Fruit fly (Drosophila melanogaster) Kc167 (cell line): ENCODE measurements around the gene Pgk.

Experiments used
- Myc ChIP-seq: fragments of >200 bp; optimal IDR thresholded peaks from 2 replicates; lab custom pipeline; 2017; ENCODE audit warnings: missing external identifiers
- Sin3A ChIP-seq: fragments of >200 bp; optimal IDR thresholded peaks from 2 replicates; lab custom pipeline; 2018; ENCODE audit warnings: missing external identifiers
- h ChIP-seq: fragments of >200 bp; optimal IDR thresholded peaks from 3 replicates; lab custom pipeline; 2018; ENCODE audit warnings: missing external identifiers
- insv ChIP-seq: fragments of >200 bp; optimal IDR thresholded peaks from 3 replicates; lab custom pipeline; 2018; ENCODE audit warnings: missing external identifiers
- psq ChIP-seq: fragments of >200 bp; optimal IDR thresholded peaks from 2 replicates; lab custom pipeline; 2017; ENCODE audit warnings: missing external identifiers
- ttk ChIP-seq: sonication (Bioruptor generic); optimal IDR thresholded peaks from 2 replicates; lab custom pipeline; 2017; ENCODE audit warnings: missing external identifiers

Pgk gene

DNA sequence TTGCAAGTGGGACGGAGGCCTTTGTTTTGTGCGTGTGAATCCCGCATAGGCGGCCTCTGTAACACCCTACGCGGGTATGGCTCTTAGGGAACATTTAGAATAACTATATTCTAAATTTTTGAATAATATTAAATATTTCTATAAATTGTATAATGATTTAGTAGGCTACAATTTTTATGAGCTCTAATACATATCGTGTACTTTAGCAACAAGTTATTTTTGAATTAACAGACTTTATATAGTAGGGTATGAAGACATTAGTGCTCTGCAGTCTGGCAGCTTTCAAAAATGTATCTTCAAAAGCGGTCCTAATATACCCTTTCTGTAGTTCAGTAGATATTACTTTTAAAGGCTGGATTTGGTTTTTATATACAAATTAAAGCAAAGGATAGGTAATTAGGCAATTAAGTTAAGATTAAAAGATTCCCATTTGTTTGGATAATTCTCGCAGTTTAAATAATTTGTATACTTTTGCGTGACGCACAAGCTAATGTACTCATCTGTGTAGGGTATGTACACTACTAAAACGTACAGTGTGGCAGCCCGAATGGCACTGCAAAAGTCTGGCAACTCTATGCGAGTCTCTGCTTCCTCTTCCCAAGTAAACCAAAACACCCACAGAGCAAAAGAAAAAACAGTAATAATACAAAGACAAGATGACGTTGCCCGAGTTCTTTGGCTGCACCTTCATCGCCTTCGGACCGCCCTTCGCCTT is 12.9 kb upstream of the Pgk start, which contains the start of the genes Snx21 and aph-1:
Snx21 (minus strand) TSS at position 7 of the 715 bp plus-strand sequence.
aph-1 (plus strand) TSS at position 575 of the 715 bp plus-strand sequence.
- no peak for TF ChIP-seq Sin3A
- no peak for TF ChIP-seq psq (lab: Kevin White, UChicago)
- no peak for TF ChIP-seq Myc (lab: Kevin White, UChicago)
- TF ChIP-seq ttk (lab: Kevin White, UChicago) = no peak
- TF ChIP-seq h (lab: Kevin White, UChicago) = no peak

DNA sequence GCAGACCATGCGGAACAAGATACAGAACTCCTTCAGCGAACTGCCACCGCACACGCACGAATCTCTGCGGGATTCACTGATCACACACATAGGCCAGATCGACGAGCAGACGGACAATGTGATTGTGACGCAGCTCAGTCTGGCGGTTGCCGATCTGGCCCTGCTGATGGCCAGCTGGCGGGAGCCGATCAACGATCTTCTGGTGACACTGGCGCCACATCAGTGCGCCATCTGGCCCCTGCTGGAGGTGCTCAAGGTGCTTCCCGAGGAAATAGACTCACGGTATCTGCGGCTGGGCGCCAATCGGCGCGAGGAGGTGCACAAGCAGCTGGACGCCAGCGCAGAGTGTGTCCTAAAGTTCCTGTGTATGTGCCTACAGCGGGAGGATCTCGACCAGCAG is 7.4 kb upstream of the Pgk start:
- TF ChIP-seq ttk (lab: Kevin White, UChicago) (no peak), psq (lab: Kevin White, UChicago) (no peak), Myc (lab: Kevin White, UChicago) (no peak), h (lab: Kevin White, UChicago) (no peak), insv (lab: Kevin White, UChicago) (no peak)

DNA sequence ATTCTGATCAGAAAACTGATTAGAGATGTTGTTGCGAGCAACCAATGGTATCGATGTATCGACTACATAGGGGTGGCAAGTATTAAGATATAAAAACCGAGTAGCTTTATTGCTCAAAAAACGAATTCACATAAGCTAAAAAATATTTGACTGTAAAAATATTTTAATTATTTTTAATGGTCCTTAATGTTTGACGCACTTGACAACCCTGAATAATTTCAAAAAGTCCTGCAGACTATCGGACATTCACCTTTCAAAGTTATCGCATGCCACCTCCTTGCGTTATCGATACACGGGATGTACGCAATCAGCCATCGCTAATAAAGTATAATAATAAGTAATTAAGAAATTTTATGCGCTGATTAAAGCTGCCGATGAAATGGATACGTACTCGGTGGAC is 6.8 kb upstream of the Pgk start, which contains the start of the genes HemK2, Snapin and Tnpo-SR:
HemK2 (minus strand) TSS at position 24 of the 400 bp plus-strand sequence.
Snapin (minus strand) TSS at position 24 of the 400 bp plus-strand sequence.
Tnpo-SR (plus strand) TSS at position 271 of the 400 bp plus-strand sequence.
- TF ChIP-seq psq (lab: Kevin White, UChicago) (no peak), Sin3A (no peak), Myc (lab: Kevin White, UChicago) (no peak), ttk (lab: Kevin White, UChicago) (no peak), insv (lab: Kevin White, UChicago) (no peak), h (lab: Kevin White, UChicago) (no peak)

DNA sequence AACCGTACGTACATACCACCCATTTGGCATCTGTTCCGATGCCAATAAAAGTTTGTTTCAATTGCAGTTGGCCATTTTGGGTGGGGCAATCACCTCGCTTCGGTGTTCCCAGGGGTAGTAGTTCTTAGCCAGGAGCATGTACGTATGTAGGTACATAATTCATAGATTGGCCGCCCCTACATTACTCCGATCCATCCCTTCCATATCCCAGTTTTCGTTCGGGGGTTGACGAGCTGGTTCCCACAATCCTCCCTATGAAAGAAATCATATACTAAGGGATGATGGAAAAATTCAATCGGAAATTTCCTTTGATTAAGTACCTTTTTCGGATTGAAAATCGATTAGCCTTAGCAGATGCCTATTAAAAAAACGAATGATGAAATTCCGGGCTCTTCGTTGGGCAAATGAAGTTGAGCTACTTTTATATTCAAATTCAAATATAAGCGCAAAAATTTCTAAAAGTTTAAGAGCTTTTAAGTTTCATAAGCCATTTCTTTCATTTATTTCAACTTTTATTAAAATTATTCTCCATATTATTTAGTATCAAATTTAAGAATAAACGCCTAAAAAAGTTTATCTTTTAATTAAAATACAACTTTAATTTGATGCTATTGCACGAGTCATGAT is 5.2 kb upstream of the Pgk start:
- TF ChIP-seq h (lab: Kevin White, UChicago) = no peak
- TF ChIP-seq psq (lab: Kevin White, UChicago) = no peak
- TF ChIP-seq ttk (lab: Kevin White, UChicago) = no peak
- TF ChIP-seq insv (lab: Kevin White, UChicago) = no peak
- no peak for TF ChIP-seq Myc (lab: Kevin White, UChicago)
- TF ChIP-seq Sin3A = no peak

DNA sequence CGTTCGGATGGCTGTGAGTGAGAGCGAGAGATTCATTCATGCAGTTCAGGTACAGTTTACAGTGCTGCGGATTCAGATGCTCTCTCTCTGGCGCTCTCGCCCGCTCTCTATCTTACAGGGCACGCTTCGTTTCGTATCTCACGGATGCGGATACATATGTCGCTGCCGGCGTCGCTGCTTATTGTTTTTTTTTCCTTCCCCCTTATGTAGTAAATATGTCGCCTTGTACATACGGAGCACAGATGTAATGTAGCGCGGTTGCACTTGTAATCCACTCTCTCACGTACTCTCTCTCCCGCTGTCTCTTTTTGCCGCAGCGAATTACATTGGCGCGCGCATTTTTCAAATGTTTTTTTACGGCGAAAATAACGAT is 2.4 kb upstream of the Pgk start:
- TF ChIP-seq ttk (lab: Kevin White, UChicago) (no peak), Sin3A (no peak), h (lab: Kevin White, UChicago) (peak; percentile 76), Myc (lab: Kevin White, UChicago) (no peak), insv (lab: Kevin White, UChicago) (peak; percentile 89), psq (lab: Kevin White, UChicago) (no peak)

DNA sequence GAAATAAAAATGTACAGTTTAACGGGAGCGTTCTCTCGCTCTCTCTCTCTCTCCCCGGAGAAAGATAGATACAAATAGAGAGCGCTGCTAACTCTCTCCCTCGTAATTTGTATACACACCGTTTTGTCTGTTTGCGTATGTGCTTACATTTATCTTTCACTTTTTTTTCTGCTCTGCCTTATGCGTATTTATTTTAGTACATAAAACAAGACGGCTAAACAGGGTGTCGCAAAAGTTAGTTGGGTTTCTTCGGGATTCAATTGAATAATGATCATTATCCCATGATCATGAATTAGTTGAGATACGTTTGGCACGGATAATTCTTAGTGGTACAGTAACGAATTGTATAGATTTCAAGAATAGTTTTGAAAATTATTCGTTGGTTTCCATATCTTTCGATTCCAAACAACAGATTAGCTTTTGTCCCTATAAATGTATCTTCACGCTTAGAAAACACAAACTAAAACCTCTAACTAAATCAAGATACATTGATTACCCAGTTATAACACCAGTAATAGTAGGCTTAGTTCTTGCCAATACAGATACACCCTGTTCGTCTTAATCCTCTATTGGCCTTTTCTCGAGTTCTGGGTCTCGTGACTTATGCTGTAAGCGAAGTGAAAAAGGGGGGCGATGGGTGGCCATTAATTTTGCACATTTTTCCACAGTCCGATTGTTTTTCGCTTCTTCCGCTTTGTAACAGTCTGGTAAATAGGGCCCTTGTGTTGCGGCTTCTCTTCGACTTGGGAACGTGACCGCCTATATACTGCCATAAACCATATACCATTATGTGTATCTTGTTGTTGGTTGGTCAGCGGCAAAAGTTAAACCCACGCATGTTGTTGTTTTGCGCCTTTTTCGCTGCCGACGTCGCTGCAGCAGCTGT is 1.8 kb upstream of the Pgk start:
- TF ChIP-seq Sin3A (no peak), Myc (lab: Kevin White, UChicago) (no peak), insv (lab: Kevin White, UChicago) (no peak), h (lab: Kevin White, UChicago) (no peak), ttk (lab: Kevin White, UChicago) (no peak), psq (lab: Kevin White, UChicago) (no peak)

DNA sequence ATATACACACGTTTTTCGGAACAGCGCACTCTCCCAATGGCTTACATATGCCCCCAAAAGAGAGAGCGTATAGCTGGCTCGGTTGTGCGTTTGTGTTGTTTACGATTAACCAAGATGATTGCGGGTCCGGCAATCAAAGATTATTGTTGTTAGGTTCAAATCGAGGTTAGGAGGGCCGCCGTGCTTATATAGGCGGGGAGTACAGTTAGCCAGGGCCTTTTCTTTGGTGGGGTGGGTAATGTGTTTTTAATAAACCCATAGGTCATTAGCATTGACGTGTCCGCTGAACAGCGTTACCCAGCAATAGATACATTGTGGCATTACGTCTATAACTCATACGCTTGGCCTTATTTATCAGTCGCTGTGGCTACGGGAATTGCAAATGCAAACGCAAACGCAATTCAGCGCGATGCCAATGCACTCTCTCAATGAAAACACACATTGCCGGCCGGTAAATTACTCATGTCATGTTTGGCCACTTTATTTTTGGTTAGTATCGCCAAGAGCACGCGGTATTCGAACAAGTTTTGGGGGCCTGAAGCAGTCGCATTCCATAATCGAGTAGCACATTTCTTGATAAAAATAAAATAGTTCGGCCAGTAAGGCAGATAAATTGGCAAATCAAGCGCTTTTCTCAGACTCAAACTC is 1.0 kb upstream of the Pgk start:
- TF ChIP-seq h (lab: Kevin White, UChicago) = no peak
- no peak for TF ChIP-seq Myc (lab: Kevin White, UChicago)
- TF ChIP-seq ttk (lab: Kevin White, UChicago) = no peak
- TF ChIP-seq insv (lab: Kevin White, UChicago) = no peak

DNA sequence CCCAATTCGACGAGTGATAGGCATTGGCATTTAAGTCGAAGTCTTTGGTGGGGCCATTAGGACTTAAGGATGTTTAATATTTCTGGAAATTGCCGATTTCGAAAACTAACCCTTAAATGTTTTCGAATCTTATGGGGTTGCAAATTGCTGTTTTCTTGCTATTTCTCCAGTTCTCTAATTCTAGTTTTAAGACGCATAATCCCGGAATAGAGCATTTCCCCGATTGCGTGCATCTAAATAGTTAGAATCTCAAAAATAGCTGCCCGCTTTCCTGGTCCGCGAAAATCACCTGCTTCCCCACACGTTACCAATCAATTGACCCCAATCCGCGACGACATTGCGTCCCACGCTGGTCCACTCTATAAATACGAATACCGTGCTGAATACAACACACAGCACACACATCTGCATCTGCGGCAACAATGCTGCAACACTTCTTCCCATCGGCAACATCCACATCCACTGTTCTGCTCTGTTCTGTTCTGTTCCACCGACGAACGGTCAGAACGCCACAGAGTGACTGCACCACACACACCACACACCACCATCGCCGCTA is 886 bp downstream of the Pgk start, which contains the start of gene Bacc:
Bacc (plus strand) TSS at position 542 of the 556 bp plus-strand sequence.
- no peak for TF ChIP-seq Sin3A
- TF ChIP-seq h (lab: Kevin White, UChicago) = no peak
- no peak for TF ChIP-seq insv (lab: Kevin White, UChicago)
- TF ChIP-seq psq (lab: Kevin White, UChicago) = no peak
- TF ChIP-seq ttk (lab: Kevin White, UChicago) = no peak
- no peak for TF ChIP-seq Myc (lab: Kevin White, UChicago)

DNA sequence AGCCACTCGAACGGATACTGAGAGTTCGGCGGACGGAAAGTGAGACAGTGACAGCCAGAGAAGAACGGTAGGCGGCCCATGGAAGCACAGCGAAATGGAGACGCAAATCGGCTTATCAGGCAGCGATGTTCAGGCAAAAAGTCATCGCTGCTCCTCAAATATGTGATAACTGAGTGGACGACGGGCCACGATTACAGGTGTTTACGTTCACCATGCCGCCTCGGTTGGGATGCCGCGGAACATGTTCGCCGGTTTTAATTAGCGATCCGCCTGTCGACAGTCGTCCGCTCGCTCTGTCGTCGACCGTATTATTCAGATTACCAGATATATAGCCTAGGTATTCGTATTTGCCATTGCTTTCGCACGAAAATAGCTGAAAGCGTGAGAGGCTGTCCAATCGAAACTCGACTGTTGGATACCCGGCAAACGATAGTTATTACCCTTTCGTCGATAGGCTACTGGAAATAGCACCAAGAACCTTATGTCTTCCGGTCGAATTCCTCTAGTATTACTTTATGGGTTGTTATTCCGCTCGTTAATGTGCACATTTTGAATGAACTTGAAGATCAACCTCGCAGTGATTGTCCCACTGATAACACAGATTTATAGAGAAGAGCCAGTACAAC is 1.7 kb downstream of the Pgk start:
- TF ChIP-seq Sin3A (no peak), psq (lab: Kevin White, UChicago) (no peak), ttk (lab: Kevin White, UChicago) (no peak), Myc (lab: Kevin White, UChicago) (no peak)
